Fruit fly (Drosophila melanogaster) whole organism, prepupa: ENCODE data around the gene YL-1.

ENCODE experiments used
- CG10631 ChIP-seq: fragments of 200-800 bp; sonication (Bioruptor generic); optimal IDR thresholded peaks from 2 replicates; lab custom pipeline; 2016; ENCODE audit warnings: missing biosample characterization, missing genetic modification characterization
- CG11294 ChIP-seq: fragments of 200-800 bp; sonication (Bioruptor generic); IDR thresholded peaks from 2 replicates; pipeline ENCODE4 v1.3.6; 2022; ENCODE audit warnings: missing biosample characterization, missing genetic modification characterization
- CG1621 ChIP-seq: fragments of 200-800 bp; sonication (Bioruptor generic); optimal IDR thresholded peaks from 3 replicates; lab custom pipeline; 2018; ENCODE audit warnings: missing biosample characterization, mild to moderate bottlenecking, missing genetic modification characterization
- CG31627 ChIP-seq: fragments of 200-800 bp; sonication (Bioruptor generic); optimal IDR thresholded peaks from 3 replicates; lab custom pipeline; 2016; ENCODE audit warnings: missing biosample characterization, missing genetic modification characterization
- CG32006 ChIP-seq: fragments of 200-800 bp; sonication (Bioruptor generic); optimal IDR thresholded peaks from 3 replicates; lab custom pipeline; 2017; ENCODE audit warnings: missing biosample characterization, mild to moderate bottlenecking, missing genetic modification characterization
- CG3919 ChIP-seq: fragments of 200-800 bp; sonication (Bioruptor generic); optimal IDR thresholded peaks from 3 replicates; lab custom pipeline; 2016; ENCODE audit warnings: missing biosample characterization, missing genetic modification characterization
- CG4318 ChIP-seq: fragments of 200-800 bp; sonication (Bioruptor generic); optimal IDR thresholded peaks from 3 replicates; lab custom pipeline; 2017; ENCODE audit warnings: missing biosample characterization, mild to moderate bottlenecking, missing genetic modification characterization
- CG6163 ChIP-seq: fragments of 200-800 bp; sonication (Bioruptor generic); IDR thresholded peaks from 3 replicates; pipeline ENCODE4 v1.3.6; 2022; ENCODE audit warnings: missing biosample characterization, missing genetic modification characterization
- CG6276 ChIP-seq: fragments of 200-800 bp; sonication (Bioruptor generic); optimal IDR thresholded peaks from 2 replicates; lab custom pipeline; 2017; ENCODE audit warnings: missing biosample characterization, mild to moderate bottlenecking, missing genetic modification characterization
- CG8319 ChIP-seq: fragments of 200-800 bp; sonication (Bioruptor generic); optimal IDR thresholded peaks from 3 replicates; lab custom pipeline; 2016; ENCODE audit warnings: missing biosample characterization, missing genetic modification characterization
- CG8632 ChIP-seq: fragments of 200-800 bp; sonication (Bioruptor generic); optimal IDR thresholded peaks from 3 replicates; lab custom pipeline; 2016; ENCODE audit warnings: missing biosample characterization, missing genetic modification characterization
- CG9139 ChIP-seq: fragments of 200-800 bp; sonication (Bioruptor generic); optimal IDR thresholded peaks from 3 replicates; lab custom pipeline; 2017; ENCODE audit warnings: missing biosample characterization, mild to moderate bottlenecking, missing genetic modification characterization
- Eip75B ChIP-seq: fragments of 200-800 bp; sonication (Bioruptor generic); optimal IDR thresholded peaks from 3 replicates; lab custom pipeline; 2016; ENCODE audit warnings: missing biosample characterization, missing genetic modification characterization
- Eip78C ChIP-seq: fragments of 200-800 bp; sonication (Bioruptor generic); peaks from one replicate; lab custom pipeline; 2016; ENCODE audit warnings: missing biosample characterization, missing genetic modification characterization
- Gug ChIP-seq: fragments of 200-800 bp; sonication (Bioruptor generic); IDR thresholded peaks from 2 replicates; pipeline ENCODE4 v1.3.6; 2022; ENCODE audit warnings: missing biosample characterization, missing genetic modification characterization
- Hr4 ChIP-seq: fragments of 200-800 bp; sonication (Bioruptor generic); optimal IDR thresholded peaks from 3 replicates; lab custom pipeline; 2016; ENCODE audit warnings: missing biosample characterization, missing genetic modification characterization
- OdsH ChIP-seq: fragments of 200-800 bp; sonication (Bioruptor generic); optimal IDR thresholded peaks from 3 replicates; lab custom pipeline; 2016; ENCODE audit warnings: missing biosample characterization, missing genetic modification characterization
- Smox ChIP-seq: fragments of 200-800 bp; sonication (Bioruptor generic); optimal IDR thresholded peaks from 3 replicates; lab custom pipeline; 2016; ENCODE audit warnings: missing biosample characterization, missing genetic modification characterization
- Sox102F ChIP-seq: fragments of 200-800 bp; sonication (Bioruptor generic); optimal IDR thresholded peaks from 2 replicates; lab custom pipeline; 2016; ENCODE audit warnings: missing biosample characterization, mild to moderate bottlenecking, missing genetic modification characterization
- Sox14 ChIP-seq: fragments of 200-800 bp; sonication (Bioruptor generic); optimal IDR thresholded peaks from 3 replicates; lab custom pipeline; 2016; ENCODE audit warnings: missing biosample characterization, missing genetic modification characterization
- acj6 ChIP-seq: fragments of 200-800 bp; sonication (Bioruptor generic); optimal IDR thresholded peaks from 3 replicates; lab custom pipeline; 2016; ENCODE audit warnings: missing biosample characterization, missing genetic modification characterization
- cyc ChIP-seq: fragments of 200-800 bp; sonication (Bioruptor generic); optimal IDR thresholded peaks from 3 replicates; lab custom pipeline; 2016; ENCODE audit warnings: missing biosample characterization, missing genetic modification characterization
- dac ChIP-seq: fragments of 200-800 bp; sonication (Bioruptor generic); optimal IDR thresholded peaks from 2 replicates; lab custom pipeline; 2017; ENCODE audit warnings: missing biosample characterization, mild to moderate bottlenecking, missing genetic modification characterization
- eg ChIP-seq: fragments of 200-800 bp; sonication (Bioruptor generic); IDR thresholded peaks from 3 replicates; pipeline ENCODE4 v1.3.6; 2022; ENCODE audit warnings: missing biosample characterization, missing genetic modification characterization
- esn ChIP-seq: fragments of 200-800 bp; sonication (Bioruptor generic); optimal IDR thresholded peaks from 2 replicates; lab custom pipeline; 2016; ENCODE audit warnings: missing biosample characterization, mild to moderate bottlenecking, missing genetic modification characterization, moderate library complexity
- fd59A ChIP-seq: fragments of 200-800 bp; sonication (Bioruptor generic); optimal IDR thresholded peaks from 2 replicates; lab custom pipeline; 2017; ENCODE audit warnings: missing biosample characterization, mild to moderate bottlenecking, missing genetic modification characterization, missing genetic modification reagents
- fkh ChIP-seq: fragments of 200-800 bp; sonication (Bioruptor generic); optimal IDR thresholded peaks from 3 replicates; lab custom pipeline; 2017; ENCODE audit warnings: missing biosample characterization, mild to moderate bottlenecking, missing genetic modification characterization, moderate library complexity
- lz ChIP-seq: fragments of 200-800 bp; sonication (Bioruptor generic); optimal IDR thresholded peaks from 3 replicates; lab custom pipeline; 2016; ENCODE audit warnings: missing biosample characterization, missing genetic modification characterization
- salr ChIP-seq, 2 experiments: fragments of 200-800 bp; sonication (Bioruptor generic); optimal IDR thresholded peaks; 3 replicates each; lab custom pipeline; 2016 to 2018; ENCODE audit warnings: missing biosample characterization in 2 of 2, missing genetic modification characterization in 2 of 2, mild to moderate bottlenecking in 1 of 2
- spab ChIP-seq: fragments of 200-800 bp; sonication (Bioruptor generic); optimal IDR thresholded peaks from 2 replicates; lab custom pipeline; 2017; ENCODE audit warnings: missing biosample characterization, mild to moderate bottlenecking, missing genetic modification characterization, missing genetic modification reagents
- ss ChIP-seq, 2 experiments: fragments of 200-800 bp; sonication (Bioruptor generic); optimal IDR thresholded peaks; 2 replicates in 1 of 2; 3 replicates in 1 of 2; lab custom pipeline; 2017 to 2018; ENCODE audit warnings: mild to moderate bottlenecking in 2 of 2, missing biosample characterization in 2 of 2, missing genetic modification characterization in 2 of 2, moderate library complexity in 1 of 2
- svp ChIP-seq: fragments of 200-800 bp; sonication (Bioruptor generic); peaks from one replicate; lab custom pipeline; 2016; ENCODE audit warnings: missing biosample characterization, missing genetic modification characterization
- topi ChIP-seq: fragments of 200-800 bp; sonication (Bioruptor generic); optimal IDR thresholded peaks from 3 replicates; lab custom pipeline; 2016; ENCODE audit warnings: missing biosample characterization, missing genetic modification characterization
- vri ChIP-seq: fragments of 200-800 bp; sonication (Bioruptor generic); optimal IDR thresholded peaks from 3 replicates; lab custom pipeline; 2016; ENCODE audit warnings: missing biosample characterization, mild to moderate bottlenecking, missing genetic modification characterization

The YL-1 gene

DNA sequence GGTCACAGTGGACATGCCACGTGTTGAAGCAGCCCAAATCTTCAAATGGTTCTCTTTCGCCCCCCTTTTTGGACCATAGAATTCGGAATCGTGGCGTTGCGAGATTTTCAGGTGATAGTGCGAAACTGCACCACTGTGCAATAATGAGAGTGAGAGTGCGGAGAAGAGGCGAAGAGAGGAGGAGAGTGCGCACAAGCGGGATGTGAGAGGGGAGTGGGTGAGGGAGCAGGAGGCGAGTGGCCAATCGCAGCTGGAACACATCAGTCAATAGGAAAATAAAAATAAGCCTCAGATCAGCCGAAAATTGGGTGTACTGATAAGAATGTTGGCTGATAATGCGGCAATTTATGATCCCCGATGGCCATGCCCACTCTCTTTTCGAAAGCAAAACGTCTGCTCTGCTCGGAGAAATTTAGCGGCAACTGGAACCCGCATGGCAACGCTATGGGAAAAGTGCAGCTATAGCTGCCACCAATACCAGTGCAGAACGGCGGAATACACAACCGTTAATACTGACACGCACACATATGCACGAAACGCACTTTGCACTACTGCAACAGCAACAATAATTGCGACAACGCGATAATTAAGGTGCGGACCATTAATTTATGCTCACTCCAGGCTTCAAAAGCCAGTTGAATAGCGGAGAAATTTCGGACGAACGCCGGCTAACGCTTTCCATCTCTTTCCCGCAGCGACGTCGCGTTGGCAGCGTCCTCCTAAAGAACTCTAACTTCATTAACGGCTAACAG, 2.8 kb upstream of the YL-1 start (continued):
- TF ChIP-seq Hr4 (GFP tag; lab: Kevin White, UChicago) (peak; percentile 46), CG11294 (GFP tag; lab: Robert Waterston, UW) (no peak; the same call in 1 of the 2 replicates), CG6276 (GFP tag; lab: Kevin White, UChicago) (no peak), CG6163 (peak; percentile 26; the same call in 1 of the 3 replicates), dac (GFP tag; lab: Kevin White, UChicago) (no peak), Eip78C (GFP tag; lab: Kevin White, UChicago) (peak; percentile 77), CG8319 (GFP tag; lab: Kevin White, UChicago) (no peak), CG3919 (GFP tag; lab: Kevin White, UChicago) (peak; percentile 1), eg (GFP tag; lab: Robert Waterston, UW) (peak; percentile 63; the same call in 2 of the 3 replicates), Sox102F (GFP tag; lab: Kevin White, UChicago) (peak; percentile 61), CG10631 (GFP tag; lab: Kevin White, UChicago) (no peak), Eip75B (GFP tag; lab: Kevin White, UChicago) (peak; percentile 24), CG1621 (peak; percentile 50), CG9139 (peak; percentile 52), spab (GFP tag; lab: Kevin White, UChicago) (peak; percentile 73), CG4318 (GFP tag; lab: Kevin White, UChicago) (no peak), Sox14 (GFP tag; lab: Kevin White, UChicago) (peak; percentile 36), ss (GFP tag; optimal IDR thresholded peaks at IDR 0.05; lab: Kevin White, UChicago) (peak; percentile 84), Gug (GFP tag; lab: Robert Waterston, UW) (no peak), CG8632 (GFP tag; lab: Kevin White, UChicago) (no peak)

DNA sequence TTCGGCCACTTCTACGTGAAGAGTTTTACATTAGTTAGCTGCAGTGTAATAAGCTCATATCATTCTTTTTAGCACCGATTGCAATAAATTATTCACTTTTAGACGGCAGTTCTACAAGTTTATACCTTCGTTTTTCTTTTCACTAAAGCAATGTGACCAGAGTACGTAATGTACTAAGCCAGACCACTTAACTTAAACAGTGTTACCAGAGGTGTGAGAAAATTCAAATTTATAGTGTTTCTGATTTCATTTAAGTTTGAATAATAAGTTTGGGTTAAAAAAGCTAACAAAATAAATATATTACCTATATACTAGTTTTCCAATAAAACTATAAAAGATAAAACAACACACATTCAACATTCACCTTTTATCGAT, 2.2 kb upstream of the YL-1 start:
- no peak for TF ChIP-seq CG6276 (GFP tag; lab: Kevin White, UChicago)
- TF ChIP-seq CG32006 (GFP tag; lab: Kevin White, UChicago): no peak
- TF ChIP-seq Eip75B (GFP tag; lab: Kevin White, UChicago): no peak
- TF ChIP-seq fd59A (GFP tag; lab: Kevin White, UChicago): no peak
- TF ChIP-seq dac (GFP tag; lab: Kevin White, UChicago): no peak
- no peak for TF ChIP-seq CG8632 (GFP tag; lab: Kevin White, UChicago)

DNA sequence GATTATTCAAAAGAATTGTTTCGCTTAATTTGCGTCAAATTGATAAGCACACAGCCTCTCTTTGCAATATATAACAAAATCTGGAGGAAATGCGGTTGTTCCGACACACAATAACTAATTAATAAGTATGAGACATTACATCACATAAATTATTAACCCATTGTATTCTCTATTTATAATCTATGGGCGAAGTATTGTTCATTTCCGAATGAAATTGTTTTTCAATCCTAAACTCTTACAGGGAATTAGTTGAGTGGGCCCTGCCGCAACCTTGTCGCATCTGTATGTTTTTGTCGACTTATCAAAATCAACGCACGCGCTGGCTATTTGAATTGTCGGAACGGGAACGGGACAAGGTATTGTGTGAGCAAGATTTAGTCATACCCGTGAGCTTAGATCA, 2.0 kb downstream of the YL-1 start, which contains the start of gene CG16743:
CG16743 (plus strand) TSS at position 57 of the 400 bp plus-strand sequence.
- no peak for TF ChIP-seq CG32006 (GFP tag; lab: Kevin White, UChicago)
- peak; percentile 30 for TF ChIP-seq vri (GFP tag; lab: Kevin White, UChicago)
- no peak for TF ChIP-seq dac (GFP tag; lab: Kevin White, UChicago)
- no peak for TF ChIP-seq fkh (GFP tag; lab: Kevin White, UChicago)
- TF ChIP-seq CG31627 (GFP tag; lab: Kevin White, UChicago): peak; percentile 25
- peak; percentile 67 for TF ChIP-seq Eip78C (GFP tag; lab: Kevin White, UChicago)
- TF ChIP-seq svp (GFP tag; lab: Kevin White, UChicago): peak; percentile 85
- TF ChIP-seq cyc (GFP tag; lab: Kevin White, UChicago): peak; percentile 16
- no peak for TF ChIP-seq CG3919 (GFP tag; lab: Kevin White, UChicago)
- no peak for TF ChIP-seq CG6276 (GFP tag; lab: Kevin White, UChicago)
- TF ChIP-seq lz (GFP tag; lab: Kevin White, UChicago): peak; percentile 29
- peak; percentile 17 for TF ChIP-seq topi (GFP tag; lab: Kevin White, UChicago)
- peak; percentile 35 for TF ChIP-seq esn (GFP tag; lab: Kevin White, UChicago)

DNA sequence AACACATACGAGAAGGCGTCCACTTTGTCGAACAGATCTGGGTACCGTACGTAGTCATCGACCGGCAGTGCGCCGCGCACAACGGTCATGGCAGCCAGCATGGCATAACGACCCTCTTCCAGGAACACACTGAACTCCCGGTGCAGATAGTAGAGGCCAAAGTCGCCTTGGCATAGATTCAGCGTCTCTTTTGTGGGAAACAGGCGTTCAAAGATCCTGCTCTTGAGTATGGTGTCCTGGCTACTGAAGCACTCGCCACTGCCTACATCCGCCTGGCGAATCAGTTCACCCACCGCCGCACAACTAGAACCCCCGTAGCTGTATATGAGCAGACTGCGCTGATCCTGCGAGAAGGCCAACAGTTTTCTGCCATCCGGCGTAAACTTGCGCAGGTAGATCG, 4.4 kb downstream of the YL-1 start:
- TF ChIP-seq acj6 (GFP tag; lab: Kevin White, UChicago): no peak
- TF ChIP-seq CG3919 (GFP tag; lab: Kevin White, UChicago): no peak
- no peak for TF ChIP-seq Smox (GFP tag; lab: Kevin White, UChicago)
- no peak for TF ChIP-seq Gug (GFP tag; lab: Robert Waterston, UW)
- no peak for TF ChIP-seq Eip78C (GFP tag; lab: Kevin White, UChicago)
- TF ChIP-seq salr (GFP tag; optimal IDR thresholded peaks at IDR 0.05; lab: Kevin White, UChicago): no peak
- no peak for TF ChIP-seq OdsH
